Worm (Caenorhabditis elegans): ENCODE data around the gene pid-1.

Gene pid-1

ce11 chrII:7719039-7719438 is 28.7 kb upstream of the pid-1 start:
- TF ChIP-seq unc-130 (GFP tag; optimal IDR thresholded peaks at IDR 0.05) = no peak
- TF ChIP-seq dmd-8 (GFP tag; IDR thresholded peaks at IDR 0.05) = no peak
- peak in 1 of 2 experiments; percentile 96 for TF ChIP-seq unc-62 (GFP tag; optimal IDR thresholded peaks at IDR 0.05 in 1 of 2)
- TF ChIP-seq unc-62 (tag; optimal IDR thresholded peaks at IDR 0.05) = no peak
- TF ChIP-seq fkh-10 (GFP tag; optimal IDR thresholded peaks at IDR 0.05) = peak; percentile 62
- TF ChIP-seq lsy-2 (tag; optimal IDR thresholded peaks at IDR 0.05) = no peak
- TF ChIP-seq ces-1 (GFP tag; optimal IDR thresholded peaks at IDR 0.05) = no peak

ce11 chrII:7718491-7718890 is 28.1 kb upstream of the pid-1 start, which contains the start of gene cpna-5:
cpna-5 (minus strand) TSS chrII:7718591.
- TF ChIP-seq Y48G9A.11 (GFP tag; IDR thresholded peaks at IDR 0.05) (no peak), ceh-44 (GFP tag; IDR thresholded peaks at IDR 0.05) (no peak), lsy-2 (tag; optimal IDR thresholded peaks at IDR 0.05) (no peak), lir-3 (tag; optimal IDR thresholded peaks at IDR 0.05) (no peak), ZK337.2 (GFP tag; IDR thresholded peaks at IDR 0.05) (no peak), mdt-29 (GFP tag; IDR thresholded peaks at IDR 0.05) (no peak)

- TF ChIP-seq F37D6.2 (tag; optimal IDR thresholded peaks at IDR 0.05) = peak; percentile 5
- no peak for TF ChIP-seq daf-16 (GFP tag; optimal IDR thresholded peaks at IDR 0.05)
- TF ChIP-seq daf-16 (tag; optimal IDR thresholded peaks at IDR 0.05) = no peak
- TF ChIP-seq ama-1 (optimal IDR thresholded peaks at IDR 0.05) = no peak
- peak in 1 of 2 experiments; percentile 87 for TF ChIP-seq unc-62 (GFP tag; optimal IDR thresholded peaks at IDR 0.05 in 1 of 2)
- no peak for TF ChIP-seq unc-62 (tag; optimal IDR thresholded peaks at IDR 0.05)
- 0 out of 2 replicates have a peak, but pooled peaks have one; percentile 48 for TF ChIP-seq ctbp-1 (GFP tag; IDR thresholded peaks at IDR 0.05)
- TF ChIP-seq dpl-1 (GFP tag; optimal IDR thresholded peaks at IDR 0.05) = no peak
- TF ChIP-seq fkh-10 (GFP tag; optimal IDR thresholded peaks at IDR 0.05) = peak; percentile 82
- TF ChIP-seq F44E2.7 (GFP tag; IDR thresholded peaks at IDR 0.05) = no peak
- TF ChIP-seq ces-1 (GFP tag; optimal IDR thresholded peaks at IDR 0.05) = peak; percentile 42
- peak; percentile 86 for TF ChIP-seq aha-1 (tag)
Measured at ce11 chrII:7716112-7716511, 25.8 kb upstream of the pid-1 start.

DNA sequence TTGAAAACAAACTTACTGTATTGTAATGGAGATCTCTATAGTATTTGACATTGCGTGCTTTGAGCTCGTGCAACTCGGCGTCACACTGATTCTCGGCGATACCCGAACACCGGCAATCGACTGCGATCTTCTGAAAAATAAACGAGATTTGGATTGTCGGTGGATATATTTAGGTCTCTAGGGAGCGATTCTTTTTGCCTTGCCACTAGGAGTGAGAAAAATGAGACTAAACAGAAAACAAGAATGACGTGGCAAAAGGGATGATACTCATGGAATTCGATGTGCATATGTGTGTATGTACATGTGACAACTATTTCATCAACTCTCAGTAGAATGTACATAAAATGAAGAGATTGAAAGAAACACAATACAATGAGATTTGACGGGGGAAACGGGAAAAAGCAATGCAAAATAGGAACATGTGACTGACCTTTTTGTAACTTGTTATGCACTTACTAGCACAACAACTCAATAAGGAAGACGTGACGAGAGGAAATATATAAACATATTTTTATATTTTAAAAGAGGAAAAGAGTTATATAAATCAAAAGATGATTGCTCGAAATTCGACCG is 24.3 kb upstream of the pid-1 start:
- TF ChIP-seq rbr-2 (tag; optimal IDR thresholded peaks at IDR 0.05) = peak; percentile 25
- peak; percentile 21; the same call in 1 of the 2 replicates for TF ChIP-seq ctbp-1 (GFP tag; IDR thresholded peaks at IDR 0.05)
- no peak for TF ChIP-seq skn-1 (tag; optimal IDR thresholded peaks at IDR 0.05)
- peak; percentile 53 for TF ChIP-seq hlh-30 (tag; optimal IDR thresholded peaks at IDR 0.05; ENCODE audit: insufficient read depth)
- TF ChIP-seq F10B5.3 (tag; optimal IDR thresholded peaks at IDR 0.05) = no peak
- no peak for TF ChIP-seq egl-43 (GFP tag; IDR thresholded peaks at IDR 0.05)
- no peak for TF ChIP-seq aha-1 (tag)
- TF ChIP-seq mdl-1 (tag; optimal IDR thresholded peaks at IDR 0.05) = peak in 1 of 2 experiments; percentile 27
- peak in 1 of 2 experiments; percentile 77 for TF ChIP-seq unc-62 (GFP tag; optimal IDR thresholded peaks at IDR 0.05 in 1 of 2)
- TF ChIP-seq unc-62 (tag; optimal IDR thresholded peaks at IDR 0.05) = no peak
- TF ChIP-seq Y105C5A.15 (GFP tag; IDR thresholded peaks at IDR 0.05) = no peak
- TF ChIP-seq ZK546.5 (tag; optimal IDR thresholded peaks at IDR 0.05) = no peak
- TF ChIP-seq T20F7.1 (GFP tag; optimal IDR thresholded peaks at IDR 0.05) = no peak
- no peak for TF ChIP-seq snpc-4 (tag; optimal IDR thresholded peaks at IDR 0.05)
- no peak for TF ChIP-seq mxl-3 (GFP tag; optimal IDR thresholded peaks at IDR 0.05)
- peak; percentile 30; the same call in 1 of the 2 replicates for TF ChIP-seq dmd-6 (GFP tag; IDR thresholded peaks at IDR 0.05)
- TF ChIP-seq ces-1 (GFP tag; optimal IDR thresholded peaks at IDR 0.05) = peak; percentile 84
- TF ChIP-seq nhr-10 (tag; optimal IDR thresholded peaks at IDR 0.05) = no peak
- TF ChIP-seq fkh-10 (GFP tag; optimal IDR thresholded peaks at IDR 0.05) = peak; percentile 77
- TF ChIP-seq lsy-2 (tag; optimal IDR thresholded peaks at IDR 0.05) = peak in 1 of 2 experiments; percentile 27
- TF ChIP-seq ceh-62 (tag; optimal IDR thresholded peaks at IDR 0.05) = no peak
